Fruit fly (Drosophila melanogaster) whole organism, embryonic: ENCODE measurements around the gene wge.

Experiments used
- Aef1 ChIP-seq: fragments of 200-800 bp; sonication (Bioruptor generic); IDR thresholded peaks from 3 replicates; pipeline ENCODE4 v1.3.6; 2022; ENCODE audit warnings: missing biosample characterization, missing genetic modification characterization
- Blimp-1 ChIP-seq: fragments of 200-800 bp; sonication (Bioruptor generic); optimal IDR thresholded peaks from 3 replicates; lab custom pipeline; 2018; ENCODE audit warnings: missing biosample characterization, missing genetic modification characterization, mild to moderate bottlenecking, moderate library complexity, missing genetic modification reagents
- CG10274 ChIP-seq: fragments of 200-800 bp; sonication (Bioruptor generic); optimal IDR thresholded peaks from 3 replicates; lab custom pipeline; 2017; ENCODE audit warnings: missing biosample characterization, mild to moderate bottlenecking, missing genetic modification characterization
- CG10543 ChIP-seq: fragments of 200-800 bp; sonication (Bioruptor generic); optimal IDR thresholded peaks from 3 replicates; lab custom pipeline; 2017; ENCODE audit warnings: missing biosample characterization, mild to moderate bottlenecking, missing genetic modification characterization, moderate library complexity
- CG10979 ChIP-seq: fragments of 200-800 bp; sonication (Bioruptor generic); optimal IDR thresholded peaks from 2 replicates; lab custom pipeline; 2018; ENCODE audit warnings: missing biosample characterization, mild to moderate bottlenecking, missing genetic modification characterization, moderate library complexity
- CG11504 ChIP-seq: fragments of 200-800 bp; sonication (Bioruptor generic); optimal IDR thresholded peaks from 3 replicates; lab custom pipeline; 2019; ENCODE audit warnings: missing biosample characterization, mild to moderate bottlenecking, missing genetic modification characterization, moderate library complexity
- CG13624 ChIP-seq: fragments of 200-800 bp; sonication (Bioruptor generic); optimal IDR thresholded peaks from 2 replicates; lab custom pipeline; 2016; ENCODE audit warnings: missing biosample characterization, missing genetic modification characterization
- CG1529 ChIP-seq: fragments of 200-800 bp; sonication (Bioruptor generic); optimal IDR thresholded peaks from 3 replicates; lab custom pipeline; 2018; ENCODE audit warnings: missing biosample characterization, missing genetic modification characterization
- CG2120 ChIP-seq: fragments of 200-800 bp; sonication (Bioruptor generic); optimal IDR thresholded peaks from 3 replicates; lab custom pipeline; 2016; ENCODE audit warnings: missing biosample characterization, missing genetic modification characterization
- CG2199 ChIP-seq: fragments of 200-800 bp; sonication (Bioruptor generic); IDR thresholded peaks from 3 replicates; pipeline ENCODE4 v1.3.6; 2022; ENCODE audit warnings: missing biosample characterization, missing genetic modification characterization
- CG30403 ChIP-seq: fragments of 200-800 bp; sonication (Bioruptor generic); optimal IDR thresholded peaks from 3 replicates; lab custom pipeline; 2016; ENCODE audit warnings: missing biosample characterization, missing genetic modification characterization
- CG31441 ChIP-seq: fragments of 200-800 bp; sonication (Bioruptor generic); IDR thresholded peaks from 2 replicates; pipeline ENCODE4 v1.3.6; 2022; ENCODE audit warnings: missing biosample characterization, missing genetic modification characterization
- CG6272 ChIP-seq: fragments of 200-800 bp; sonication (Bioruptor generic); IDR thresholded peaks from 2 replicates; pipeline ENCODE4 v1.3.6; 2022; ENCODE audit warnings: missing biosample characterization, missing genetic modification characterization
- CG7556 ChIP-seq: fragments of 200-800 bp; sonication (Bioruptor generic); optimal IDR thresholded peaks from 2 replicates; lab custom pipeline; 2017; ENCODE audit warnings: missing biosample characterization, mild to moderate bottlenecking, missing genetic modification characterization
- CG7987 ChIP-seq: fragments of 200-800 bp; sonication (Bioruptor generic); optimal IDR thresholded peaks from 2 replicates; lab custom pipeline; 2018; ENCODE audit warnings: missing biosample characterization, mild to moderate bottlenecking, missing genetic modification characterization, moderate library complexity
- CG8924 ChIP-seq: fragments of 200-800 bp; optimal IDR thresholded peaks from 3 replicates; lab custom pipeline; 2019; ENCODE audit warnings: missing biosample characterization, mild to moderate bottlenecking, missing genetic modification characterization, moderate library complexity
- CG9727 ChIP-seq: fragments of 200-800 bp; sonication (Bioruptor generic); optimal IDR thresholded peaks from 3 replicates; lab custom pipeline; 2017; ENCODE audit warnings: missing biosample characterization, mild to moderate bottlenecking, missing genetic modification characterization
- D19A ChIP-seq: fragments of 200-800 bp; optimal IDR thresholded peaks from 3 replicates; lab custom pipeline; 2019; ENCODE audit warnings: missing biosample characterization, mild to moderate bottlenecking, missing genetic modification characterization, moderate library complexity
- E2f1 ChIP-seq: fragments of 200-800 bp; sonication (Bioruptor generic); IDR thresholded peaks from 2 replicates; pipeline ENCODE4 v1.3.6; 2022; ENCODE audit warnings: missing biosample characterization, missing genetic modification characterization
- Ets65A ChIP-seq: fragments of 200-800 bp; sonication (Bioruptor generic); peaks from one replicate; lab custom pipeline; 2016; ENCODE audit warnings: missing biosample characterization, missing genetic modification characterization
- H15 ChIP-seq: fragments of 200-800 bp; sonication (Bioruptor generic); IDR thresholded peaks from 3 replicates; pipeline ENCODE4 v1.3.6; 2022; ENCODE audit warnings: missing biosample characterization, missing genetic modification characterization
- Hand ChIP-seq: fragments of 200-800 bp; sonication (Bioruptor generic); optimal IDR thresholded peaks from 2 replicates; lab custom pipeline; 2017; ENCODE audit warnings: mild to moderate bottlenecking, missing biosample characterization, missing genetic modification reagents, missing genetic modification characterization
- Hey ChIP-seq: fragments of 200-800 bp; sonication (Bioruptor generic); optimal IDR thresholded peaks from 3 replicates; lab custom pipeline; 2018; ENCODE audit warnings: missing biosample characterization, mild to moderate bottlenecking, missing genetic modification characterization
- Hr51 ChIP-seq, 2 experiments: fragments of 200-800 bp; sonication (Bioruptor generic); optimal IDR thresholded peaks; 2 replicates in 1 of 2; 3 replicates in 1 of 2; lab custom pipeline; 2016 to 2018; ENCODE audit warnings: missing biosample characterization in 2 of 2, missing genetic modification characterization in 2 of 2, mild to moderate bottlenecking in 1 of 2, moderate library complexity in 1 of 2
- Hsf ChIP-seq: fragments of 200-800 bp; sonication (Bioruptor generic); optimal IDR thresholded peaks from 3 replicates; lab custom pipeline; 2016; ENCODE audit warnings: missing biosample characterization, missing genetic modification characterization
- Med ChIP-seq: fragments of 200-800 bp; sonication (Bioruptor generic); peaks from one replicate; lab custom pipeline; 2016; ENCODE audit warnings: missing biosample characterization, missing genetic modification characterization, mild to moderate bottlenecking, inconsistent platforms, moderate library complexity
- NC2β ChIP-seq: fragments of 200-800 bp; sonication (Bioruptor generic); optimal IDR thresholded peaks from 2 replicates; lab custom pipeline; 2016; ENCODE audit warnings: missing biosample characterization, missing genetic modification characterization
- Oli ChIP-seq: fragments of 200-800 bp; sonication (Bioruptor generic); optimal IDR thresholded peaks from 2 replicates; lab custom pipeline; 2018; ENCODE audit warnings: missing biosample characterization, mild to moderate bottlenecking, missing genetic modification characterization, moderate library complexity
- Ptx1 ChIP-seq: fragments of 200-800 bp; sonication (Bioruptor generic); IDR thresholded peaks from 2 replicates; pipeline ENCODE4 v1.3.6; 2022; ENCODE audit warnings: missing biosample characterization, missing genetic modification characterization
- Trl ChIP-seq, 3 experiments: fragments of >200 bp in 2 of 3; fragments of 200-800 bp in 1 of 3; sonication (Bioruptor generic) in 1 of 3; optimal IDR thresholded peaks; 2 replicates in 1 of 3; 3 replicates in 2 of 3; lab custom pipeline; 2016 to 2017; ENCODE audit warnings: missing biosample characterization in 1 of 3, missing genetic modification characterization in 1 of 3
- Vsx1 ChIP-seq: fragments of 200-800 bp; sonication (Bioruptor generic); optimal IDR thresholded peaks from 2 replicates; lab custom pipeline; 2017; ENCODE audit warnings: missing biosample characterization, mild to moderate bottlenecking, missing genetic modification characterization, missing genetic modification reagents
- abd-A ChIP-seq: fragments of 200-800 bp; sonication (Bioruptor generic); optimal IDR thresholded peaks from 3 replicates; lab custom pipeline; 2019; ENCODE audit warnings: missing biosample characterization, mild to moderate bottlenecking, missing genetic modification characterization, moderate library complexity
- bcd ChIP-seq: fragments of 200-800 bp; sonication (Bioruptor generic); optimal IDR thresholded peaks from 2 replicates; lab custom pipeline; 2017; ENCODE audit warnings: missing biosample characterization, mild to moderate bottlenecking, missing genetic modification characterization
- bowl ChIP-seq: fragments of 200-800 bp; sonication (Bioruptor generic); IDR thresholded peaks from 2 replicates; pipeline ENCODE4 v1.3.6; 2022; ENCODE audit warnings: missing biosample characterization, missing genetic modification characterization
- ems ChIP-seq: fragments of 200-800 bp; sonication (Bioruptor generic); optimal IDR thresholded peaks from 3 replicates; lab custom pipeline; 2016; ENCODE audit warnings: missing biosample characterization, missing genetic modification characterization
- hkb ChIP-seq, 2 experiments: fragments of 200-800 bp in 1 of 2; fragments of >200 bp in 1 of 2; sonication (Bioruptor generic) in 1 of 2; IDR thresholded peaks in 1 of 2; optimal IDR thresholded peaks in 1 of 2; 2 replicates each; pipeline versions ENCODE4 v1.3.6 to Lab custom; 2017 to 2022; ENCODE audit warnings: missing biosample characterization in 1 of 2, missing genetic modification characterization in 1 of 2
- jumu ChIP-seq: fragments of 200-800 bp; sonication (Bioruptor generic); optimal IDR thresholded peaks from 3 replicates; lab custom pipeline; 2016; ENCODE audit warnings: missing biosample characterization, missing genetic modification characterization
- lmd ChIP-seq: fragments of 200-800 bp; sonication (Bioruptor generic); IDR thresholded peaks from 2 replicates; pipeline ENCODE4 v1.3.6; 2022; ENCODE audit warnings: missing biosample characterization, missing genetic modification characterization
- oc ChIP-seq: fragments of 200-800 bp; sonication (Bioruptor generic); optimal IDR thresholded peaks from 2 replicates; lab custom pipeline; 2018; ENCODE audit warnings: missing biosample characterization, mild to moderate bottlenecking, missing genetic modification characterization, moderate library complexity
- pan ChIP-seq, 4 experiments: fragments of >200 bp in 3 of 4; fragments of 200-800 bp in 1 of 4; sonication (Bioruptor generic) in 1 of 4; optimal IDR thresholded peaks in 3 of 4; IDR thresholded peaks in 1 of 4; 2 replicates each; pipeline versions ENCODE4 v1.3.6 to Lab custom; 2017 to 2022; ENCODE audit warnings: missing biosample characterization in 2 of 4, missing genetic modification characterization in 2 of 4, mixed read lengths in 1 of 4
- row ChIP-seq: fragments of 200-800 bp; sonication (Bioruptor generic); IDR thresholded peaks from 3 replicates; pipeline ENCODE4 v1.3.6; 2022; ENCODE audit warnings: missing biosample characterization, missing genetic modification characterization
- sd ChIP-seq: fragments of 200-800 bp; sonication (Bioruptor generic); optimal IDR thresholded peaks from 3 replicates; lab custom pipeline; 2018; ENCODE audit warnings: missing biosample characterization, mild to moderate bottlenecking, missing genetic modification characterization, moderate library complexity
- sens ChIP-seq: fragments of 200-800 bp; sonication (Bioruptor generic); peaks from one replicate; lab custom pipeline; 2016; ENCODE audit warnings: missing biosample characterization, missing genetic modification characterization
- slbo ChIP-seq: fragments of 200-800 bp; sonication (Bioruptor generic); IDR thresholded peaks from 2 replicates; pipeline ENCODE4 v1.3.6; 2022; ENCODE audit warnings: missing biosample characterization, missing genetic modification characterization
- slp2 ChIP-seq: fragments of 200-800 bp; sonication (Bioruptor generic); optimal IDR thresholded peaks from 2 replicates; lab custom pipeline; 2016; ENCODE audit warnings: missing biosample characterization, missing genetic modification characterization
- tap ChIP-seq: fragments of 200-800 bp; optimal IDR thresholded peaks from 3 replicates; lab custom pipeline; 2019; ENCODE audit warnings: missing biosample characterization, mild to moderate bottlenecking, missing genetic modification characterization, moderate library complexity
- trem ChIP-seq: fragments of 200-800 bp; optimal IDR thresholded peaks from 3 replicates; lab custom pipeline; 2019; ENCODE audit warnings: missing biosample characterization, mild to moderate bottlenecking, missing genetic modification characterization, moderate library complexity
- zen ChIP-seq: fragments of 200-800 bp; sonication (Bioruptor generic); optimal IDR thresholded peaks from 3 replicates; lab custom pipeline; 2018; ENCODE audit warnings: missing biosample characterization, mild to moderate bottlenecking, missing genetic modification characterization, moderate library complexity
- zf30C ChIP-seq: fragments of 200-800 bp; sonication (Bioruptor generic); optimal IDR thresholded peaks from 3 replicates; lab custom pipeline; 2018; ENCODE audit warnings: missing biosample characterization, mild to moderate bottlenecking, missing genetic modification characterization

Gene wge

DNA sequence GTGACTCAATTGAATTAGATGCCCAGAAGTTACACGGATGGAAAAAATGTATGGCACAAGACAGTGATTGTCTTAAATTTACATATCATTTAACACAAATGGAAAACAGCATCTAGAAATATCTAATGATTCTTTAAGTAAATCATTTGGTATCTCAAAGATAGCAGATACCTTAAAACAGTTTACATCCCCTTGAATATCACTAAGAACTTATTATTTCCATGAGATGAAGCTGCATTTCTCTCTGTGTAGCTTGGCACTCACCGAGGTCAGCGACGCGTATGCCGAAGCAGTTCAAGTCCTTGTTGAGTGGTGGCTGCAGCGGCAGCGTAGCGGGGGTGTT, 1.4 kb downstream of the wge start (continued):
- TF ChIP-seq E2f1 (GFP tag; lab: Robert Waterston, UW), result 0 out of 2 replicates have a peak, but pooled peaks have one; percentile 11
- TF ChIP-seq CG30403 (GFP tag; lab: Kevin White, UChicago), result peak; percentile 1
- TF ChIP-seq CG8924 (tag; lab: Kevin White, UChicago), result peak; percentile 25
- TF ChIP-seq sens (GFP tag; lab: Kevin White, UChicago), result peak; percentile 86
- TF ChIP-seq slp2 (GFP tag; lab: Kevin White, UChicago), result no peak
- peak in 1 of 2 experiments; percentile 41 for TF ChIP-seq Hr51 (GFP tag; optimal IDR thresholded peaks at IDR 0.05; lab: Kevin White, UChicago)
- TF ChIP-seq CG2120, result no peak
- TF ChIP-seq CG11504, result peak; percentile 64
- TF ChIP-seq Blimp-1 (GFP tag; lab: Kevin White, UChicago), result peak; percentile 60
- peak; percentile 16 for TF ChIP-seq zen
- no peak for TF ChIP-seq Trl (optimal IDR thresholded peaks at IDR 0.05; lab: Kevin White, UChicago)
- no peak for TF ChIP-seq Trl (GFP tag; optimal IDR thresholded peaks at IDR 0.05; lab: Kevin White, UChicago)
- TF ChIP-seq pan (optimal IDR thresholded peaks at IDR 0.05; lab: Kevin White, UChicago), result no peak
- peak in 1 of 2 experiments; percentile 14 for TF ChIP-seq pan (GFP tag; optimal IDR thresholded peaks at IDR 0.05 in 1 of 2, IDR thresholded peaks at IDR 0.05 in 1 of 2)
- TF ChIP-seq CG10979 (tag; lab: Kevin White, UChicago), result peak; percentile 64
- TF ChIP-seq hkb (optimal IDR thresholded peaks at IDR 0.05; lab: Kevin White, UChicago), result no peak
- TF ChIP-seq hkb (GFP tag; IDR thresholded peaks at IDR 0.05; lab: Robert Waterston, UW), result 0 out of 2 replicates have a peak, but pooled peaks have one; percentile 15
- peak; percentile 44; the same call in 1 of the 2 replicates for TF ChIP-seq CG31441 (GFP tag; lab: Robert Waterston, UW)
- peak; percentile 44 for TF ChIP-seq CG9727 (GFP tag; lab: Kevin White, UChicago)
- no peak for TF ChIP-seq Hand (GFP tag; lab: Kevin White, UChicago)
- TF ChIP-seq slbo (GFP tag; lab: Robert Waterston, UW), result 0 out of 2 replicates have a peak, but pooled peaks have one; percentile 18
- peak; percentile 22 for TF ChIP-seq jumu (GFP tag; lab: Kevin White, UChicago)
- no peak for TF ChIP-seq CG6272 (GFP tag; lab: Robert Waterston, UW)
- TF ChIP-seq bowl, result no peak
- no peak for TF ChIP-seq NC2β (GFP tag; lab: Kevin White, UChicago)
- TF ChIP-seq lmd (GFP tag; lab: Robert Waterston, UW), result peak; percentile 21; the same call in 1 of the 2 replicates
- no peak for TF ChIP-seq H15
- peak; percentile 35 for TF ChIP-seq CG10543
- TF ChIP-seq zf30C (GFP tag; lab: Kevin White, UChicago), result peak; percentile 72
- no peak for TF ChIP-seq Vsx1 (GFP tag; lab: Kevin White, UChicago)
- peak; percentile 46 for TF ChIP-seq CG7556 (GFP tag; lab: Kevin White, UChicago)
- peak; percentile 44 for TF ChIP-seq Oli (tag; lab: Kevin White, UChicago)
- TF ChIP-seq Hsf (GFP tag; lab: Kevin White, UChicago), result peak; percentile 12
- TF ChIP-seq Ptx1 (GFP tag; lab: Robert Waterston, UW), result 0 out of 2 replicates have a peak, but pooled peaks have one; percentile 30
- peak; percentile 37 for TF ChIP-seq trem (tag; lab: Kevin White, UChicago)
- TF ChIP-seq CG10274 (GFP tag; lab: Kevin White, UChicago), result no peak
- TF ChIP-seq bcd, result peak; percentile 7
- TF ChIP-seq CG7987, result no peak
- no peak for TF ChIP-seq CG1529 (GFP tag; lab: Kevin White, UChicago)

- TF ChIP-seq CG13624, result no peak
- peak; percentile 94 for TF ChIP-seq D19A (tag; lab: Kevin White, UChicago)
- TF ChIP-seq tap (tag; lab: Kevin White, UChicago), result peak; percentile 13
- TF ChIP-seq Med (GFP tag; lab: Kevin White, UChicago), result peak; percentile 49
- TF ChIP-seq Ets65A (GFP tag; lab: Kevin White, UChicago), result peak; percentile 35
- no peak for TF ChIP-seq Aef1 (GFP tag; lab: Robert Waterston, UW)
- TF ChIP-seq oc, result peak; percentile 42
- TF ChIP-seq CG2199 (GFP tag; lab: Robert Waterston, UW), result 0 out of 3 replicates have a peak, but pooled peaks have one; percentile 39
- TF ChIP-seq abd-A, result peak; percentile 59
- no peak for TF ChIP-seq ems
- TF ChIP-seq sens (GFP tag; lab: Kevin White, UChicago), result peak; percentile 42
- TF ChIP-seq sd (tag; lab: Kevin White, UChicago), result peak; percentile 73
- peak; percentile 41 for TF ChIP-seq row (GFP tag; lab: Robert Waterston, UW)
- peak; percentile 77 for TF ChIP-seq Hey
Observed at dm6 chr3R:22718937-22719606, 1.9 kb downstream of the wge start.
